Worm (Caenorhabditis elegans) whole organism, early embryonic: ENCODE data around the gene math-21.

Experiments used
- F13C5.2 ChIP-seq: sonication (generic microtip); optimal IDR thresholded peaks from 2 replicates; lab custom pipeline; 2017; ENCODE audit warnings: mild to moderate bottlenecking, missing genetic modification characterization, inconsistent platforms, missing compliant biosample characterization
- ama-1 ChIP-seq: fragments of 150-350 bp; optimal IDR thresholded peaks from 2 replicates; lab custom pipeline; 2014
- flt-1 ChIP-seq: fragments of 200-800 bp; sonication (Bioruptor generic); IDR thresholded peaks from 2 replicates; pipeline ENCODE4 v1.3.6; 2022; ENCODE audit warnings: missing genetic modification characterization, missing compliant biosample characterization
- hmg-4 ChIP-seq: fragments of 200-800 bp; sonication (Bioruptor generic); optimal IDR thresholded peaks from 2 replicates; lab custom pipeline; 2018; ENCODE audit warnings: mild to moderate bottlenecking, missing genetic modification characterization, missing compliant biosample characterization
- sea-1 ChIP-seq: fragments of 200-800 bp; sonication (Bioruptor generic); conservative IDR thresholded peaks from 2 replicates; pipeline ENCODE4 v1.3.6; 2022; ENCODE audit warnings: missing genetic modification characterization, missing compliant biosample characterization

- TF ChIP-seq ama-1 (lab: Kevin White, UChicago) (no peak), flt-1 (GFP tag; lab: Robert Waterston, UW) (no peak), hmg-4 (no peak), sea-1 (GFP tag; lab: Robert Waterston, UW) (no peak), F13C5.2 (tag; lab: Kevin White, UChicago) (no peak)
These were observed 32.7 kb downstream of the math-21 start, which contains the start of gene bath-21 for ce11 chrII:2026525-2026924.
